Worm (Caenorhabditis elegans) whole organism, young adult: ENCODE results near the gene aat-4.

Experiments
- C06A6.2 ChIP-seq: fragments of 200-800 bp; sonication (Bioruptor generic); conservative IDR thresholded peaks from 2 replicates; pipeline ENCODE4 v1.3.6; 2022; ENCODE audit warnings: missing genetic modification characterization, missing compliant biosample characterization
- F39B2.1 ChIP-seq: fragments of 200-800 bp; sonication (Bioruptor generic); IDR thresholded peaks from 2 replicates; pipeline ENCODE4 v1.3.6; 2022; ENCODE audit warnings: missing genetic modification reagents, missing genetic modification characterization, missing compliant biosample characterization
- F52B5.7 ChIP-seq: sonication (generic microtip); optimal IDR thresholded peaks from 2 replicates; lab custom pipeline; 2016; ENCODE audit warnings: mild to moderate bottlenecking, missing genetic modification characterization, missing compliant biosample characterization
- T07F8.4 ChIP-seq: sonication (generic microtip); optimal IDR thresholded peaks from 2 replicates; lab custom pipeline; 2016; ENCODE audit warnings: mild to moderate bottlenecking, missing genetic modification characterization, moderate library complexity, missing compliant biosample characterization
- Y53F4B.3 ChIP-seq: fragments of 200-800 bp; sonication (Bioruptor generic); IDR thresholded peaks from 2 replicates; pipeline ENCODE4 v1.3.6; 2022; ENCODE audit warnings: missing genetic modification reagents, missing genetic modification characterization, missing compliant biosample characterization
- Y53G8AR.9 ChIP-seq: fragments of 200-800 bp; sonication (Bioruptor generic); conservative IDR thresholded peaks from 2 replicates; pipeline ENCODE4 v1.3.6; 2022; ENCODE audit warnings: missing genetic modification reagents, missing genetic modification characterization, missing compliant biosample characterization
- Y67H2A.10 ChIP-seq: fragments of 200-800 bp; sonication (Bioruptor generic); conservative IDR thresholded peaks from 2 replicates; pipeline ENCODE4 v1.3.6; 2022; ENCODE audit warnings: missing genetic modification reagents, missing genetic modification characterization, missing compliant biosample characterization
- Y79H2A.3 ChIP-seq: fragments of 200-800 bp; sonication (Bioruptor generic); conservative IDR thresholded peaks from 2 replicates; pipeline ENCODE4 v1.3.6; 2022; ENCODE audit warnings: missing genetic modification reagents, missing genetic modification characterization, missing compliant biosample characterization
- Y95B8A.8 ChIP-seq: fragments of 200-800 bp; sonication (Bioruptor generic); IDR thresholded peaks from 2 replicates; pipeline ENCODE4 v1.3.6; 2022; ENCODE audit warnings: missing genetic modification reagents, missing genetic modification characterization, missing compliant biosample characterization
- atf-7 ChIP-seq: sonication (generic microtip); optimal IDR thresholded peaks from 2 replicates; lab custom pipeline; 2017; ENCODE audit warnings: mild to moderate bottlenecking, missing genetic modification characterization, missing compliant biosample characterization
- attf-3 ChIP-seq: fragments of 200-800 bp; sonication (Bioruptor generic); conservative IDR thresholded peaks from 2 replicates; pipeline ENCODE4 v1.3.6; 2022; ENCODE audit warnings: missing genetic modification reagents, missing genetic modification characterization, missing compliant biosample characterization
- bed-2 ChIP-seq: fragments of 200-800 bp; sonication (Bioruptor generic); IDR thresholded peaks from 2 replicates; pipeline ENCODE4 v1.3.6; 2022; ENCODE audit warnings: missing genetic modification reagents, missing genetic modification characterization, missing compliant biosample characterization
- cebp-1 ChIP-seq, 2 experiments: fragments of 200-800 bp in 1 of 2; sonication (Bioruptor generic) in 1 of 2; sonication (generic microtip) in 1 of 2; IDR thresholded peaks in 1 of 2; optimal IDR thresholded peaks in 1 of 2; 2 replicates each; pipeline versions ENCODE4 v1.3.6 to Lab custom; 2017 to 2022; ENCODE audit warnings: missing compliant biosample characterization in 2 of 2, missing genetic modification characterization in 2 of 2, mild to moderate bottlenecking in 1 of 2, missing genetic modification reagents in 1 of 2, moderate library complexity in 1 of 2
- ceh-100 ChIP-seq: fragments of 200-800 bp; sonication (Bioruptor generic); IDR thresholded peaks from 2 replicates; pipeline ENCODE4 v1.3.6; 2022; ENCODE audit warnings: missing genetic modification reagents, missing genetic modification characterization, missing compliant biosample characterization
- ceh-79 ChIP-seq: sonication (generic microtip); optimal IDR thresholded peaks from 2 replicates; lab custom pipeline; 2017; ENCODE audit warnings: mild to moderate bottlenecking, missing genetic modification characterization, missing compliant biosample characterization
- egl-18 ChIP-seq: fragments of 200-800 bp; sonication (Bioruptor generic); IDR thresholded peaks from 2 replicates; pipeline ENCODE4 v1.3.6; 2022; ENCODE audit warnings: missing genetic modification reagents, missing genetic modification characterization, missing compliant biosample characterization
- hlh-26 ChIP-seq: fragments of 200-800 bp; sonication (Bioruptor generic); conservative IDR thresholded peaks from 2 replicates; pipeline ENCODE4 v1.3.6; 2022; ENCODE audit warnings: missing genetic modification reagents, missing genetic modification characterization, missing compliant biosample characterization
- let-526 ChIP-seq: fragments of 200-800 bp; sonication (Bioruptor generic); IDR thresholded peaks from 2 replicates; pipeline ENCODE4 v1.3.6; 2022; ENCODE audit warnings: missing genetic modification reagents, missing genetic modification characterization, missing compliant biosample characterization
- let-607 ChIP-seq, 2 experiments: fragments of 200-800 bp in 1 of 2; sonication (Bioruptor generic) in 1 of 2; sonication (generic microtip) in 1 of 2; optimal IDR thresholded peaks; 2 replicates each; lab custom pipeline; 2016 to 2018; ENCODE audit warnings: mild to moderate bottlenecking in 2 of 2, missing compliant biosample characterization in 2 of 2, missing genetic modification characterization in 2 of 2, moderate library complexity in 2 of 2, missing genotype in 1 of 2
- lir-1 ChIP-seq: fragments of 200-800 bp; sonication (Bioruptor generic); conservative IDR thresholded peaks from 2 replicates; pipeline ENCODE4 v1.3.6; 2022; ENCODE audit warnings: missing genetic modification reagents, missing genetic modification characterization, missing compliant biosample characterization
- lsl-1 ChIP-seq: fragments of 200-800 bp; sonication (Bioruptor generic); optimal IDR thresholded peaks from 2 replicates; lab custom pipeline; 2018; ENCODE audit warnings: mild to moderate bottlenecking, missing genetic modification characterization, moderate library complexity, missing compliant biosample characterization
- lsy-27 ChIP-seq: sonication (generic microtip); optimal IDR thresholded peaks from 2 replicates; lab custom pipeline; 2017; ENCODE audit warnings: missing genetic modification characterization, mild to moderate bottlenecking, missing compliant biosample characterization, antibody characterized with exemption, missing genotype, borderline replicate concordance; ENCODE audit not compliant: insufficient read depth
- mcd-1 ChIP-seq: fragments of 200-800 bp; sonication (Bioruptor generic); IDR thresholded peaks from 2 replicates; pipeline ENCODE4 v1.3.6; 2022; ENCODE audit warnings: missing genetic modification reagents, missing genetic modification characterization, missing compliant biosample characterization
- nhr-120 ChIP-seq: fragments of 200-800 bp; sonication (Bioruptor generic); IDR thresholded peaks from 2 replicates; pipeline ENCODE4 v1.3.6; 2022; ENCODE audit warnings: missing genetic modification characterization, missing compliant biosample characterization
- nhr-179 ChIP-seq: sonication (generic microtip); optimal IDR thresholded peaks from 2 replicates; lab custom pipeline; 2016; ENCODE audit warnings: mild to moderate bottlenecking, missing genetic modification characterization, missing compliant biosample characterization
- pbrm-1 ChIP-seq: fragments of 200-800 bp; sonication (Bioruptor generic); IDR thresholded peaks from 2 replicates; pipeline ENCODE4 v1.3.6; 2022; ENCODE audit warnings: missing genetic modification reagents, missing genetic modification characterization, missing compliant biosample characterization
- sdz-38 ChIP-seq: sonication (generic microtip); optimal IDR thresholded peaks from 2 replicates; lab custom pipeline; 2016; ENCODE audit warnings: missing genotype, missing genetic modification characterization, missing compliant biosample characterization
- sea-2 ChIP-seq: fragments of 200-800 bp; sonication (Bioruptor generic); IDR thresholded peaks from 2 replicates; pipeline ENCODE4 v1.3.6; 2022; ENCODE audit warnings: missing genetic modification characterization, missing compliant biosample characterization
- snpc-4 ChIP-seq, 5 experiments: fragments of 150-350 bp in 1 of 5; sonication (generic microtip) in 4 of 5; optimal IDR thresholded peaks; 2 replicates each; lab custom pipeline; 2014 to 2018; ENCODE audit warnings: missing genetic modification characterization in 5 of 5, missing biosample characterization in 3 of 5, antibody characterized with exemption in 2 of 5, mild to moderate bottlenecking in 2 of 5, missing compliant biosample characterization in 2 of 5, missing genotype in 2 of 5, moderate library complexity in 2 of 5, missing genetic modification reagents in 1 of 5
- somi-1 ChIP-seq: fragments of 200-800 bp; sonication (Bioruptor generic); optimal IDR thresholded peaks from 2 replicates; lab custom pipeline; 2018; ENCODE audit warnings: mild to moderate bottlenecking, missing genetic modification characterization, missing compliant biosample characterization
- xnd-1 ChIP-seq: sonication (generic microtip); optimal IDR thresholded peaks from 2 replicates; lab custom pipeline; 2016; ENCODE audit warnings: missing genotype, missing genetic modification reagents, missing genetic modification characterization, missing compliant biosample characterization
- zfh-2 ChIP-seq: fragments of 200-800 bp; sonication (Bioruptor generic); conservative IDR thresholded peaks from 2 replicates; pipeline ENCODE4 v1.3.6; 2022; ENCODE audit warnings: missing genetic modification reagents, missing genetic modification characterization, missing compliant biosample characterization
- ztf-22 ChIP-seq: fragments of 200-800 bp; sonication (Bioruptor generic); optimal IDR thresholded peaks from 2 replicates; lab custom pipeline; 2018; ENCODE audit warnings: mild to moderate bottlenecking, missing genetic modification characterization, moderate library complexity, missing compliant biosample characterization
- ztf-3 ChIP-seq: fragments of 200-800 bp; sonication (Bioruptor generic); optimal IDR thresholded peaks from 2 replicates; lab custom pipeline; 2018; ENCODE audit warnings: mild to moderate bottlenecking, missing genetic modification characterization, missing compliant biosample characterization

Gene aat-4

DNA sequence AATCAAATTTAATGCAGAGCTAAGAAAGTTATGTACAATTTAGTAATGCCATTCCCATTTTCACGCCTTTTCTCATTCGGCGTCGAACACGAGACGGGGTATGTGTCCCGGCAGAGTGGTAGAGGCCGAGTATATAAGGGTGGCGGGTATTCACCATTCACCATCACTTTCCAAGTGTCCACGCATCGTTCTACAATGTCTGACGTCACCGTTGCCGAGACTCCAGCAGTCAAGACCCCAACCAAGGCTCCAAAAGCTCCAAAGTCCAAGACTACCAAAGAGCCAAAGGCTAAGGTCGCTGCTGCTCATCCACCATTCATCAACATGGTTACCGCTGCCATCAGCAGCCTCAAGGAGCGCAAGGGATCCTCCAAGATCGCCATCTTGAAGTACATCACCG lies 18.6 kb upstream of the aat-4 start, which contains the start of gene hil-2:
Gene hil-2 (plus strand): TSS at position 160 of the 400 bp plus-strand sequence.
- no peak for TF ChIP-seq attf-3 (GFP tag; lab: Robert Waterston, UW)
- TF ChIP-seq let-607 (tag; optimal IDR thresholded peaks at IDR 0.05; lab: Kevin White, UChicago): no peak
- no peak for TF ChIP-seq egl-18 (GFP tag; lab: Robert Waterston, UW)
- no peak for TF ChIP-seq zfh-2 (GFP tag; lab: Robert Waterston, UW)
- TF ChIP-seq Y53F4B.3 (GFP tag; lab: Robert Waterston, UW): no peak
- TF ChIP-seq cebp-1 (GFP tag; IDR thresholded peaks at IDR 0.05; lab: Robert Waterston, UW): no peak
- TF ChIP-seq cebp-1 (tag; optimal IDR thresholded peaks at IDR 0.05; lab: Kevin White, UChicago): no peak
- TF ChIP-seq sea-2: no peak
- TF ChIP-seq snpc-4 (GFP tag; optimal IDR thresholded peaks at IDR 0.05; lab: Kevin White, UChicago): no peak
- TF ChIP-seq snpc-4 (tag; optimal IDR thresholded peaks at IDR 0.05; lab: Kevin White, UChicago): peak in 2 of 4 experiments; percentile 59 to 60
- TF ChIP-seq F39B2.1 (GFP tag; lab: Robert Waterston, UW): peak; percentile 97
- no peak for TF ChIP-seq lsl-1 (GFP tag; lab: Kevin White, UChicago)

DNA sequence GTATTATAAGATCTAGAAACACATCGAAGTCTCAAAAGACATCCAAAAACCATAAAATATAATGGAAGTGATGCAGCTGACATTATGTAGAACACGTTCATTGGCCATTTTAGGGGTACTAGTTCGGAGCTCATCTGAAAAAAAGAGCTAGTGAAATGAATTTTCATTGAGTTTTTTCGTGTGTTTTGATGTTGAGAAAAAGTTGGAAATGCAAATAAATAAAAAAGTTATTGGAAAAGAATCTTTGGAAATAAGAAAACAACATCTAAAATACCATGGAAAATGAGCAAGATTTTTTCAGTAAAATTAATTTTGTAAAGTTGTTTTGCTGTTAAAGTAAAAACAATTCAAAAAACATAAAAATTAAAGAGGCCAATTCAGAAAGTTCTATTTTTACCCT lies 15.2 kb upstream of the aat-4 start, which contains the start of gene srv-24:
Gene srv-24 (minus strand): TSS at position 101 of the 400 bp plus-strand sequence.
- TF ChIP-seq ceh-100 (GFP tag; lab: Robert Waterston, UW): no peak
- TF ChIP-seq pbrm-1: no peak
- TF ChIP-seq Y53G8AR.9 (GFP tag; lab: Robert Waterston, UW): no peak
- no peak for TF ChIP-seq nhr-120 (GFP tag; lab: Robert Waterston, UW)
- TF ChIP-seq F52B5.7 (tag; lab: Kevin White, UChicago): no peak
- TF ChIP-seq somi-1 (GFP tag; lab: Kevin White, UChicago): no peak
- TF ChIP-seq let-526 (GFP tag; lab: Robert Waterston, UW): no peak
- TF ChIP-seq nhr-179 (tag; lab: Kevin White, UChicago): no peak
- TF ChIP-seq Y79H2A.3: no peak
- no peak for TF ChIP-seq sdz-38 (tag; lab: Kevin White, UChicago)
- no peak for TF ChIP-seq hlh-26 (GFP tag; lab: Robert Waterston, UW)
- no peak for TF ChIP-seq attf-3 (GFP tag; lab: Robert Waterston, UW)
- TF ChIP-seq F39B2.1 (GFP tag; lab: Robert Waterston, UW): no peak
- no peak for TF ChIP-seq sea-2
- TF ChIP-seq Y95B8A.8 (GFP tag; lab: Robert Waterston, UW): no peak
- no peak for TF ChIP-seq xnd-1 (tag; lab: Kevin White, UChicago)

DNA sequence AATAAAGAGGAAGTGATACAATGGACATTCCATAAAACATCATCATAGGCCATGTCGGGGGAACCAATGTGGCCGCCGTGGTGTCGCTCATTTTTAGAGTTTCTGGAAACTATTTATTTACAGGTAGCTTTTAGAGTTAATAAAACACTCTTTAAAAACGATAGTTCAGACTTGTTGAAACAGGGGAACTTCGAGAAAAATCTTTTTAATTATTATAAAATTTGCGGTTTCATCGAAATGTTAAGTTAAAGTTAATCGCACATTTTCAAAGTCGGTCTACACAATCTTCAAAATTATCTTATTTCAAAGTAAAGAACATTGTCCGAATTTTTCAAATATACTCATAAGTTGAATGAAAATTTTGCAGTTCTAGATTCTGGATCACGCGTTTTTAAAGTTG lies 8.8 kb upstream of the aat-4 start, which contains the start of gene ops-1:
Gene ops-1 (minus strand): TSS at position 101 of the 400 bp plus-strand sequence.
- TF ChIP-seq let-607 (tag; optimal IDR thresholded peaks at IDR 0.05; lab: Kevin White, UChicago): no peak
- no peak for TF ChIP-seq ceh-79 (tag; lab: Kevin White, UChicago)

DNA sequence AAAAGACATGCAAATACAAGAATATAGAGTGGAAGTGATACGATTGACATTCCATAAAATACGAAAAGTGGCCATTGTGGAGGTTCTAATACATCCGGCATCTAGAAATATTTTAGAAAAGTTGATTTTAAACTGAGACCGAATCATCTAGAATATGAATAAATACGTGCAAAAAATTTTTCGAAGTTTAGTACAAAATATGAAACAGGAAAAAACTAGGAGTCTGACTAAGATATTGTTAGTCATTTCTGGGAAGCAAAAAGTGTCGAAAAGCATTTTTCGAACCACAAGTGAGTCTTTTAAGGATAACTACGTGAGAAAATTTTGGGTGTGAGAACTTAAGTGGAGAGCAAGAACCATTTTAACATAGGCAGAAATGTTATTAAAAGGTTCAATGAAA lies 6.6 kb upstream of the aat-4 start, which contains the start of gene srv-32:
Gene srv-32 (minus strand): TSS at position 101 of the 400 bp plus-strand sequence.
- no peak for TF ChIP-seq Y67H2A.10 (GFP tag; lab: Robert Waterston, UW)
- no peak for TF ChIP-seq ztf-22 (GFP tag; lab: Kevin White, UChicago)
- no peak for TF ChIP-seq bed-2 (GFP tag; lab: Robert Waterston, UW)
- TF ChIP-seq atf-7: no peak
- no peak for TF ChIP-seq T07F8.4 (tag; lab: Kevin White, UChicago)
- no peak for TF ChIP-seq lir-1 (GFP tag; lab: Robert Waterston, UW)
- no peak for TF ChIP-seq lsy-27
- no peak for TF ChIP-seq cebp-1 (GFP tag; IDR thresholded peaks at IDR 0.05; lab: Robert Waterston, UW)
- TF ChIP-seq cebp-1 (tag; optimal IDR thresholded peaks at IDR 0.05; lab: Kevin White, UChicago): no peak
- no peak for TF ChIP-seq C06A6.2 (GFP tag; lab: Robert Waterston, UW)
- TF ChIP-seq ceh-79 (tag; lab: Kevin White, UChicago): no peak
- no peak for TF ChIP-seq ztf-3 (GFP tag; lab: Kevin White, UChicago)
- TF ChIP-seq mcd-1: no peak
